Fruit fly (Drosophila melanogaster): ENCODE results near the gene Poxm.

Poxm gene

dm6 chr3R:8303848-8304247 is 29.7 kb downstream of the Poxm start, which contains the start of gene nac (continued):
- TF ChIP-seq CG17912 (GFP tag; optimal IDR thresholded peaks at IDR 0.05): no peak
- no peak for TF ChIP-seq dimm (GFP tag; IDR thresholded peaks at IDR 0.05)
- TF ChIP-seq kni (GFP tag; optimal IDR thresholded peaks at IDR 0.05): no peak
- no peak for TF ChIP-seq Spps (tag; optimal IDR thresholded peaks at IDR 0.05)
- TF ChIP-seq CG17829 (tag; optimal IDR thresholded peaks at IDR 0.05): no peak
- no peak for TF ChIP-seq dysf (GFP tag; IDR thresholded peaks at IDR 0.05)
- no peak for TF ChIP-seq Side (GFP tag; optimal IDR thresholded peaks at IDR 0.05)
- peak; percentile 9 for TF ChIP-seq pzg (GFP tag; optimal IDR thresholded peaks at IDR 0.05)
- no peak for TF ChIP-seq Sry-δ (GFP tag; optimal IDR thresholded peaks at IDR 0.05)
- TF ChIP-seq CG5953 (GFP tag; IDR thresholded peaks at IDR 0.05): no peak
- peak; percentile 100 for TF ChIP-seq CG18476 (GFP tag; optimal IDR thresholded peaks at IDR 0.05)
- TF ChIP-seq CG10654 (GFP tag; optimal IDR thresholded peaks at IDR 0.05): no peak
- TF ChIP-seq CG9215 (GFP tag; IDR thresholded peaks at IDR 0.05): no peak
- no peak for TF ChIP-seq sima (GFP tag; optimal IDR thresholded peaks at IDR 0.05)
- no peak for TF ChIP-seq CG17612 (GFP tag; IDR thresholded peaks at IDR 0.05)
- peak; percentile 41 for TF ChIP-seq MESR4 (GFP tag; optimal IDR thresholded peaks at IDR 0.05)
- TF ChIP-seq E2f2 (GFP tag; IDR thresholded peaks at IDR 0.05): no peak
- no peak for TF ChIP-seq CG11504 (tag; optimal IDR thresholded peaks at IDR 0.05)
- TF ChIP-seq gcm (GFP tag; optimal IDR thresholded peaks at IDR 0.05): no peak
- no peak for TF ChIP-seq CG14667 (GFP tag; IDR thresholded peaks at IDR 0.05)
- no peak for TF ChIP-seq wor (GFP tag; IDR thresholded peaks at IDR 0.05)
- no peak for TF ChIP-seq CG14860 (GFP tag; IDR thresholded peaks at IDR 0.05; ENCODE audit: partially characterized antibody)
- TF ChIP-seq hbn (GFP tag; IDR thresholded peaks at IDR 0.05; ENCODE audit: partially characterized antibody): no peak; the same call in 1 of the 2 replicates
- TF ChIP-seq CG11456 (GFP tag; IDR thresholded peaks at IDR 0.05): no peak
- TF ChIP-seq dm (GFP tag; optimal IDR thresholded peaks at IDR 0.05): no peak
- TF ChIP-seq ash1 (GFP tag; optimal IDR thresholded peaks at IDR 0.05): no peak
- no peak for TF ChIP-seq CG30403 (GFP tag; optimal IDR thresholded peaks at IDR 0.05)
- no peak for TF ChIP-seq danr (GFP tag; IDR thresholded peaks at IDR 0.05)
- TF ChIP-seq CG1832 (GFP tag; optimal IDR thresholded peaks at IDR 0.05): no peak
- TF ChIP-seq unpg (GFP tag; optimal IDR thresholded peaks at IDR 0.05): no peak
- 0 out of 2 replicates have a peak, but pooled peaks have one; percentile 16 for TF ChIP-seq sna (GFP tag; IDR thresholded peaks at IDR 0.05; ENCODE audit: partially characterized antibody)
- TF ChIP-seq CG7987 (GFP tag; optimal IDR thresholded peaks at IDR 0.05): peak; percentile 12
- TF ChIP-seq CG12391 (tag; optimal IDR thresholded peaks at IDR 0.05): peak; percentile 17
- no peak for TF ChIP-seq Myb (GFP tag; optimal IDR thresholded peaks at IDR 0.05)
- TF ChIP-seq pb (GFP tag; optimal IDR thresholded peaks at IDR 0.05): no peak
- TF ChIP-seq kay (GFP tag; optimal IDR thresholded peaks at IDR 0.05): no peak
- TF ChIP-seq odd (GFP tag; optimal IDR thresholded peaks at IDR 0.05): no peak
- no peak for TF ChIP-seq CG6254 (GFP tag; optimal IDR thresholded peaks at IDR 0.05)
- TF ChIP-seq CG2129 (GFP tag; IDR thresholded peaks at IDR 0.05; ENCODE audit: partially characterized antibody): no peak
- TF ChIP-seq CrebB (tag; optimal IDR thresholded peaks at IDR 0.05): no peak
- no peak for TF ChIP-seq Gug (GFP tag; IDR thresholded peaks at IDR 0.05)
- TF ChIP-seq CG4854 (GFP tag; optimal IDR thresholded peaks at IDR 0.05): no peak
- no peak for TF ChIP-seq knrl (GFP tag; IDR thresholded peaks at IDR 0.05; ENCODE audit: partially characterized antibody)
- TF ChIP-seq CG7271 (tag; optimal IDR thresholded peaks at IDR 0.05): no peak
- TF ChIP-seq dati (GFP tag; IDR thresholded peaks at IDR 0.05): no peak
- no peak for TF ChIP-seq ranshi (GFP tag; IDR thresholded peaks at IDR 0.05)
- no peak for TF ChIP-seq aop (GFP tag; IDR thresholded peaks at IDR 0.05)
- TF ChIP-seq CG11093 (GFP tag; IDR thresholded peaks at IDR 0.05): no peak
- no peak for TF ChIP-seq Hmr (GFP tag; optimal IDR thresholded peaks at IDR 0.05)
- TF ChIP-seq tup (GFP tag; optimal IDR thresholded peaks at IDR 0.05): no peak
- no peak for TF ChIP-seq CG43689 (GFP tag; IDR thresholded peaks at IDR 0.05)
- TF ChIP-seq CG34422 (GFP tag; IDR thresholded peaks at IDR 0.05): peak; percentile 61; the same call in 2 of the 3 replicates
